Fruit fly (Drosophila melanogaster): Measurements from ENCODE around the gene CG31131.

DNA sequence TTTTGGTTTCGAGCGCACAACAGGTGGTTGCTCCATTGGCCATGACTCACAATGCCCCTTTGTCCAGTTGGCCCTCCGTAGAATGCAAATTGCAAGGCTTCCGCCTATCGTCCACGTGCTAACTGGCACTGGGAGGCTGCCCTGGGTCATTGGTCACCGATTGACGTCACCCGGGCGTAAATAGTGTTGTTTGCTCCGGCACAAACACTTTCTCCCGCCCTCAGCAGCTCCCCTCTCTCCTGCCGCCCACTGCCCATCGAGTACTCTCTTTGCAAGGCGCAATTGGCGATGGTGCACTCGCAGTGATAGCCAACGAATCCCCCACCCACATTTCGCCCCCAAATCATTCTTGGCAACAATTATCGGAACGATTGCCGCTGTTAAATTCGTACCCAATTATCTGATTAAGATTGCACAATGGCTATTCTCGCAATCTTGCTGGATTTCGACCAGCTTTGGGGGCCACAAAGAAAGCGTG lies 36.2 kb downstream of the CG31131 start:
- TF ChIP-seq CG4496 (GFP tag; IDR thresholded peaks at IDR 0.05) (no peak), Ets98B (GFP tag; IDR thresholded peaks at IDR 0.05) (no peak), EcR (GFP tag; optimal IDR thresholded peaks at IDR 0.05) (peak; percentile 62)

Measured in whole organism, pupa.